Worm (Caenorhabditis elegans) whole organism, L3 larva: Measurements from ENCODE around the gene sec-23.

Experiments used
- aly-2 ChIP-seq: fragments of 150-350 bp; optimal IDR thresholded peaks from 2 replicates; lab custom pipeline; 2014; ENCODE audit warnings: missing biosample characterization, missing genetic modification characterization
- lin-15B ChIP-seq: fragments of 150-350 bp; optimal IDR thresholded peaks from 2 replicates; lab custom pipeline; 2014; ENCODE audit warnings: missing biosample characterization, missing genetic modification characterization
- lsy-12 ChIP-seq: sonication (generic microtip); optimal IDR thresholded peaks from 2 replicates; lab custom pipeline; 2016; ENCODE audit warnings: mild to moderate bottlenecking, missing genetic modification characterization, missing compliant biosample characterization
- mml-1 ChIP-seq: fragments of 150-350 bp; sonication (generic microtip); optimal IDR thresholded peaks from 3 replicates; lab custom pipeline; 2014; ENCODE audit warnings: missing biosample characterization, missing genetic modification characterization
- nhr-76 ChIP-seq: fragments of 150-350 bp; sonication (generic microtip); optimal IDR thresholded peaks from 5 replicates; lab custom pipeline; 2014; ENCODE audit warnings: missing biosample characterization, missing genetic modification characterization
- ztf-4 ChIP-seq: fragments of 150-350 bp; optimal IDR thresholded peaks from 2 replicates; lab custom pipeline; 2014; ENCODE audit warnings: missing biosample characterization, missing genetic modification characterization

DNA sequence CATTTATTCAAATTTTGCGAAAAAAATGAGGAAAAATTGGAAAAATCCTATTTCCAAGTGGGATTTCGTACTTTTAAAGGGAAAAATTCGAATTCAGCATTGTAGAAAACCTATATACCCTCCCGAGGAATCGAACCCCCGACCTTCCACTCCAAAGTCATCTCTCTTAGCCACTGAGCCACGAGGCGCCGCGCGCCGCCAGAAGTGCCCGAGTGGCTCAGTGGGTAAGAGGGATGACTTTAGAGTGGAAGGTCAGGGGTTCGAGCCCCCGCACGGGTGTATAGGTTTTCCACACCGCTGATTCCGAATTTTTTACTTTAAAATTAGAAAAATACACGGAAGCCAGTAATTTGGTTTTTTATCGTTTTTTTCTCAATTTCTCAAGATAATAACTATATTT is 43.7 kb downstream of the sec-23 start:
- TF ChIP-seq nhr-76 (tag; lab: Kevin White, UChicago) (no peak), mml-1 (tag; lab: Kevin White, UChicago) (no peak), ztf-4 (tag; lab: Kevin White, UChicago) (no peak), lsy-12 (tag; lab: Kevin White, UChicago) (no peak), lin-15B (tag; lab: Kevin White, UChicago) (no peak), aly-2 (tag; lab: Kevin White, UChicago) (no peak)
